Worm (Caenorhabditis elegans) whole organism, young adult: ENCODE measurements around the gene rps-16.

ENCODE experiments used
- B0261.1 ChIP-seq: sonication (generic microtip); optimal IDR thresholded peaks from 2 replicates; lab custom pipeline; 2016; ENCODE audit warnings: mild to moderate bottlenecking, missing genetic modification characterization, moderate library complexity, missing compliant biosample characterization
- D2030.7 ChIP-seq: fragments of 200-800 bp; sonication (Bioruptor generic); IDR thresholded peaks from 2 replicates; pipeline ENCODE4 v1.3.6; 2022; ENCODE audit warnings: missing genetic modification reagents, missing genetic modification characterization, missing compliant biosample characterization
- F22D6.2 ChIP-seq: sonication (generic microtip); optimal IDR thresholded peaks from 2 replicates; lab custom pipeline; 2016; ENCODE audit warnings: mild to moderate bottlenecking, missing genetic modification characterization, missing compliant biosample characterization
- F52B5.7 ChIP-seq: sonication (generic microtip); optimal IDR thresholded peaks from 2 replicates; lab custom pipeline; 2016; ENCODE audit warnings: mild to moderate bottlenecking, missing genetic modification characterization, missing compliant biosample characterization
- F55B11.4 ChIP-seq: sonication (generic microtip); optimal IDR thresholded peaks from 2 replicates; lab custom pipeline; 2016; ENCODE audit warnings: missing compliant biosample characterization, missing genetic modification characterization, borderline replicate concordance; ENCODE audit not compliant: insufficient read depth
- F57A8.1 ChIP-seq: fragments of 200-800 bp; sonication (Bioruptor generic); optimal IDR thresholded peaks from 2 replicates; lab custom pipeline; 2018; ENCODE audit warnings: mild to moderate bottlenecking, missing genetic modification characterization, moderate library complexity, missing compliant biosample characterization
- Y56A3A.18 ChIP-seq: fragments of 200-800 bp; sonication (Bioruptor generic); IDR thresholded peaks from 2 replicates; pipeline ENCODE4 v1.3.6; 2022; ENCODE audit warnings: missing genetic modification reagents, missing genetic modification characterization, missing compliant biosample characterization
- Y79H2A.3 ChIP-seq: fragments of 200-800 bp; sonication (Bioruptor generic); conservative IDR thresholded peaks from 2 replicates; pipeline ENCODE4 v1.3.6; 2022; ENCODE audit warnings: missing genetic modification reagents, missing genetic modification characterization, missing compliant biosample characterization
- ZK185.1 ChIP-seq: sonication (generic microtip); optimal IDR thresholded peaks from 2 replicates; lab custom pipeline; 2016; ENCODE audit warnings: mild to moderate bottlenecking, missing genetic modification characterization, missing compliant biosample characterization; ENCODE audit not compliant: poor library complexity, severe bottlenecking
- ama-1 ChIP-seq, 3 experiments: fragments of 150-350 bp in 1 of 3; sonication (generic microtip) in 2 of 3; optimal IDR thresholded peaks; 2 replicates each; lab custom pipeline; 2014 to 2018; ENCODE audit warnings: missing biosample characterization in 2 of 3, missing genetic modification characterization in 2 of 3, missing genetic modification reagents in 2 of 3
- aptf-2 ChIP-seq: fragments of 200-800 bp; sonication (Bioruptor generic); conservative IDR thresholded peaks from 2 replicates; pipeline ENCODE4 v1.3.6; 2022; ENCODE audit warnings: missing genetic modification reagents, missing genetic modification characterization, missing compliant biosample characterization
- attf-3 ChIP-seq: fragments of 200-800 bp; sonication (Bioruptor generic); conservative IDR thresholded peaks from 2 replicates; pipeline ENCODE4 v1.3.6; 2022; ENCODE audit warnings: missing genetic modification reagents, missing genetic modification characterization, missing compliant biosample characterization
- attf-5 ChIP-seq: fragments of 200-800 bp; sonication (Bioruptor generic); optimal IDR thresholded peaks from 2 replicates; lab custom pipeline; 2018; ENCODE audit warnings: mild to moderate bottlenecking, missing genetic modification characterization, missing compliant biosample characterization
- bed-2 ChIP-seq: fragments of 200-800 bp; sonication (Bioruptor generic); IDR thresholded peaks from 2 replicates; pipeline ENCODE4 v1.3.6; 2022; ENCODE audit warnings: missing genetic modification reagents, missing genetic modification characterization, missing compliant biosample characterization
- ccch-3 ChIP-seq: fragments of 200-800 bp; sonication (Bioruptor generic); optimal IDR thresholded peaks from 2 replicates; lab custom pipeline; 2018; ENCODE audit warnings: mild to moderate bottlenecking, missing genetic modification characterization, missing compliant biosample characterization
- ceh-27 ChIP-seq: fragments of 200-800 bp; sonication (Bioruptor generic); optimal IDR thresholded peaks from 2 replicates; lab custom pipeline; 2018; ENCODE audit warnings: mild to moderate bottlenecking, missing genetic modification characterization, moderate library complexity, missing compliant biosample characterization
- ceh-40 ChIP-seq: fragments of 200-800 bp; sonication (Bioruptor generic); IDR thresholded peaks from 2 replicates; pipeline ENCODE4 v1.3.6; 2022; ENCODE audit warnings: missing genetic modification characterization, missing compliant biosample characterization
- chd-7 ChIP-seq: sonication (generic microtip); optimal IDR thresholded peaks from 2 replicates; lab custom pipeline; 2016; ENCODE audit warnings: mild to moderate bottlenecking, missing genetic modification characterization, moderate library complexity, missing compliant biosample characterization
- die-1 ChIP-seq: sonication (generic microtip); optimal IDR thresholded peaks from 2 replicates; lab custom pipeline; 2016; ENCODE audit warnings: missing genotype, mild to moderate bottlenecking, missing genetic modification characterization, missing compliant biosample characterization
- dox-1 ChIP-seq: fragments of 200-800 bp; sonication (Bioruptor generic); IDR thresholded peaks from 2 replicates; pipeline ENCODE4 v1.3.6; 2022; ENCODE audit warnings: missing genetic modification reagents, missing genetic modification characterization, missing compliant biosample characterization
- dpff-1 ChIP-seq: sonication (generic microtip); optimal IDR thresholded peaks from 2 replicates; lab custom pipeline; 2017; ENCODE audit warnings: mild to moderate bottlenecking, missing genetic modification characterization, missing compliant biosample characterization
- egl-18 ChIP-seq: fragments of 200-800 bp; sonication (Bioruptor generic); IDR thresholded peaks from 2 replicates; pipeline ENCODE4 v1.3.6; 2022; ENCODE audit warnings: missing genetic modification reagents, missing genetic modification characterization, missing compliant biosample characterization
- fkh-3 ChIP-seq: sonication (generic microtip); optimal IDR thresholded peaks from 2 replicates; lab custom pipeline; 2016; ENCODE audit warnings: mild to moderate bottlenecking, missing genetic modification characterization, missing compliant biosample characterization
- him-1 ChIP-seq: sonication (generic microtip); optimal IDR thresholded peaks from 2 replicates; lab custom pipeline; 2016; ENCODE audit warnings: missing genotype, missing genetic modification reagents, missing genetic modification characterization, missing compliant biosample characterization
- hlh-26 ChIP-seq: fragments of 200-800 bp; sonication (Bioruptor generic); conservative IDR thresholded peaks from 2 replicates; pipeline ENCODE4 v1.3.6; 2022; ENCODE audit warnings: missing genetic modification reagents, missing genetic modification characterization, missing compliant biosample characterization
- let-526 ChIP-seq: fragments of 200-800 bp; sonication (Bioruptor generic); IDR thresholded peaks from 2 replicates; pipeline ENCODE4 v1.3.6; 2022; ENCODE audit warnings: missing genetic modification reagents, missing genetic modification characterization, missing compliant biosample characterization
- lin-35 ChIP-seq, 3 experiments: fragments of 150-350 bp in 2 of 3; sonication (generic microtip) in 1 of 3; optimal IDR thresholded peaks; 2 replicates each; lab custom pipeline; 2014 to 2018; ENCODE audit warnings: missing biosample characterization in 3 of 3, missing genetic modification characterization in 3 of 3, missing genetic modification reagents in 3 of 3
- lin-40 ChIP-seq: sonication (generic microtip); optimal IDR thresholded peaks from 2 replicates; lab custom pipeline; 2016; ENCODE audit warnings: missing genetic modification characterization, mild to moderate bottlenecking, missing compliant biosample characterization, missing genotype, missing genetic modification reagents
- lsl-1 ChIP-seq: fragments of 200-800 bp; sonication (Bioruptor generic); optimal IDR thresholded peaks from 2 replicates; lab custom pipeline; 2018; ENCODE audit warnings: mild to moderate bottlenecking, missing genetic modification characterization, moderate library complexity, missing compliant biosample characterization
- madf-8 ChIP-seq: fragments of 200-800 bp; sonication (Bioruptor generic); conservative IDR thresholded peaks from 2 replicates; pipeline ENCODE4 v1.3.6; 2022; ENCODE audit warnings: missing genetic modification reagents, missing genetic modification characterization, missing compliant biosample characterization
- pbrm-1 ChIP-seq: fragments of 200-800 bp; sonication (Bioruptor generic); IDR thresholded peaks from 2 replicates; pipeline ENCODE4 v1.3.6; 2022; ENCODE audit warnings: missing genetic modification reagents, missing genetic modification characterization, missing compliant biosample characterization
- pha-4 ChIP-seq: fragments of 150-350 bp; sonication (generic microtip); optimal IDR thresholded peaks from 2 replicates; lab custom pipeline; 2014; ENCODE audit warnings: missing biosample characterization, missing genetic modification reagents, missing genetic modification characterization
- rec-8 ChIP-seq, 2 experiments: sonication (generic microtip); optimal IDR thresholded peaks; 2 replicates each; lab custom pipeline; 2016; ENCODE audit warnings: mild to moderate bottlenecking in 2 of 2, missing genetic modification characterization in 2 of 2, missing genetic modification reagents in 2 of 2, missing genotype in 2 of 2, missing biosample characterization in 1 of 2, missing compliant biosample characterization in 1 of 2, moderate library complexity in 1 of 2
- repo-1 ChIP-seq: sonication (generic microtip); optimal IDR thresholded peaks from 2 replicates; lab custom pipeline; 2017; ENCODE audit warnings: mild to moderate bottlenecking, missing genetic modification characterization, missing compliant biosample characterization
- snpc-1.3 ChIP-seq: sonication (generic microtip); optimal IDR thresholded peaks from 2 replicates; lab custom pipeline; 2017; ENCODE audit warnings: missing genetic modification characterization, mild to moderate bottlenecking, missing compliant biosample characterization, antibody characterized with exemption, moderate library complexity, missing genotype, missing genetic modification reagents; ENCODE audit not compliant: insufficient read depth
- snpc-3.4 ChIP-seq: sonication (generic microtip); optimal IDR thresholded peaks from 2 replicates; lab custom pipeline; 2017; ENCODE audit warnings: missing genetic modification characterization, mild to moderate bottlenecking, missing compliant biosample characterization, antibody characterized with exemption, moderate library complexity, missing genotype, missing genetic modification reagents
- snpc-4 ChIP-seq, 5 experiments: fragments of 150-350 bp in 1 of 5; sonication (generic microtip) in 4 of 5; optimal IDR thresholded peaks; 2 replicates each; lab custom pipeline; 2014 to 2018; ENCODE audit warnings: missing genetic modification characterization in 5 of 5, missing biosample characterization in 3 of 5, antibody characterized with exemption in 2 of 5, mild to moderate bottlenecking in 2 of 5, missing compliant biosample characterization in 2 of 5, missing genotype in 2 of 5, moderate library complexity in 2 of 5, missing genetic modification reagents in 1 of 5
- tlf-1 ChIP-seq: fragments of 200-800 bp; sonication (Bioruptor generic); optimal IDR thresholded peaks from 2 replicates; lab custom pipeline; 2018; ENCODE audit warnings: mild to moderate bottlenecking, missing genetic modification characterization, missing compliant biosample characterization
- unc-62 ChIP-seq: fragments of 150-350 bp; optimal IDR thresholded peaks from 2 replicates; lab custom pipeline; 2014; ENCODE audit warnings: missing biosample characterization, missing genetic modification reagents, missing genetic modification characterization
- xnd-1 ChIP-seq: sonication (generic microtip); optimal IDR thresholded peaks from 2 replicates; lab custom pipeline; 2016; ENCODE audit warnings: missing genotype, missing genetic modification reagents, missing genetic modification characterization, missing compliant biosample characterization
- ztf-3 ChIP-seq: fragments of 200-800 bp; sonication (Bioruptor generic); optimal IDR thresholded peaks from 2 replicates; lab custom pipeline; 2018; ENCODE audit warnings: mild to moderate bottlenecking, missing genetic modification characterization, missing compliant biosample characterization
- ztf-6 ChIP-seq: fragments of 200-800 bp; sonication (Bioruptor generic); IDR thresholded peaks from 2 replicates; pipeline ENCODE4 v1.3.6; 2022; ENCODE audit warnings: missing genetic modification reagents, missing genetic modification characterization, missing compliant biosample characterization

rps-16 gene

ce11 chrV:15028896-15029519 lies 28.7 kb upstream of the rps-16 start, which contains the start of gene F14H8.8 (continued):
- TF ChIP-seq snpc-1.3 (peak; percentile 93), ztf-6 (no peak), F52B5.7 (no peak), ccch-3 (no peak), F57A8.1 (no peak), attf-5 (no peak), B0261.1 (tag; lab: Kevin White, UChicago) (peak; percentile 14), him-1 (tag; lab: Kevin White, UChicago) (peak; percentile 93), snpc-3.4 (tag; lab: Kevin White, UChicago) (peak; percentile 96), rec-8 (tag; optimal IDR thresholded peaks at IDR 0.05; lab: Kevin White, UChicago) (no peak), snpc-4 (GFP tag; optimal IDR thresholded peaks at IDR 0.05; lab: Kevin White, UChicago) (peak; percentile 96), snpc-4 (tag; optimal IDR thresholded peaks at IDR 0.05; lab: Kevin White, UChicago) (peak; percentile 87 to 98 (median 96)), Y56A3A.18 (GFP tag; lab: Robert Waterston, UW) (no peak), ceh-40 (GFP tag; lab: Robert Waterston, UW) (no peak), pha-4 (tag; lab: Kevin White, UChicago) (no peak), D2030.7 (peak; percentile 73), aptf-2 (GFP tag; lab: Robert Waterston, UW) (no peak), lsl-1 (peak; percentile 80), hlh-26 (GFP tag; lab: Robert Waterston, UW) (no peak), F22D6.2 (tag; lab: Kevin White, UChicago) (no peak), pbrm-1 (GFP tag; lab: Robert Waterston, UW) (peak; percentile 86), attf-3 (no peak), tlf-1 (GFP tag; lab: Kevin White, UChicago) (peak; percentile 30), xnd-1 (tag; lab: Kevin White, UChicago) (peak; percentile 46), unc-62 (GFP tag; lab: Kevin White, UChicago) (no peak), ceh-27 (no peak), repo-1 (tag; lab: Kevin White, UChicago) (no peak), Y79H2A.3 (GFP tag; lab: Robert Waterston, UW) (no peak), fkh-3 (tag; lab: Kevin White, UChicago) (no peak), lin-40 (tag; lab: Kevin White, UChicago) (no peak), lin-35 (GFP tag; optimal IDR thresholded peaks at IDR 0.05; lab: Kevin White, UChicago) (no peak), F55B11.4 (no peak), madf-8 (GFP tag; lab: Robert Waterston, UW) (peak; percentile 29; the same call in 1 of the 2 replicates), let-526 (GFP tag; lab: Robert Waterston, UW) (no peak), dpff-1 (tag; lab: Kevin White, UChicago) (no peak), die-1 (tag; lab: Kevin White, UChicago) (peak; percentile 4), chd-7 (tag; lab: Kevin White, UChicago) (no peak), ztf-3 (GFP tag; lab: Kevin White, UChicago) (no peak), bed-2 (GFP tag; lab: Robert Waterston, UW) (no peak), egl-18 (GFP tag; lab: Robert Waterston, UW) (no peak), ZK185.1 (tag; lab: Kevin White, UChicago) (peak; percentile 2), dox-1 (peak; percentile 79), ama-1 (optimal IDR thresholded peaks at IDR 0.05; lab: Kevin White, UChicago) (no peak), ama-1 (GFP tag; optimal IDR thresholded peaks at IDR 0.05; lab: Kevin White, UChicago) (no peak)
